Worm (Caenorhabditis elegans) whole organism, L1 larva: ENCODE data around the gene F13E6.1.
A peak's percentile ranks its signal among the peaks of the same experiment; 100 is the strongest.

Experiments used
- C16A3.4 ChIP-seq: fragments of 150-350 bp; optimal IDR thresholded peaks from 2 replicates; lab custom pipeline; 2014; ENCODE audit warnings: missing biosample characterization, missing genetic modification characterization
- Y116A8C.19 ChIP-seq: sonication (generic microtip); optimal IDR thresholded peaks from 2 replicates; lab custom pipeline; 2016; ENCODE audit warnings: missing compliant biosample characterization, missing genetic modification characterization, borderline replicate concordance
- aha-1 ChIP-seq: fragments of 150-350 bp; optimal IDR thresholded peaks from 2 replicates; lab custom pipeline; 2014; ENCODE audit warnings: missing biosample characterization, missing genetic modification characterization
- ama-1 ChIP-seq: fragments of 150-350 bp; optimal IDR thresholded peaks from 2 replicates; lab custom pipeline; 2014
- ceh-63 ChIP-seq: fragments of 200-800 bp; sonication (Bioruptor generic); optimal IDR thresholded peaks from 2 replicates; lab custom pipeline; 2018; ENCODE audit warnings: mild to moderate bottlenecking, missing genetic modification characterization, missing compliant biosample characterization
- ceh-8 ChIP-seq: fragments of 200-800 bp; sonication (Bioruptor generic); optimal IDR thresholded peaks from 2 replicates; lab custom pipeline; 2018; ENCODE audit warnings: mild to moderate bottlenecking, missing genetic modification characterization, moderate library complexity, missing compliant biosample characterization
- ceh-82 ChIP-seq, 3 experiments: fragments of 150-350 bp in 1 of 3; sonication (generic microtip) in 2 of 3; optimal IDR thresholded peaks; 2 replicates each; lab custom pipeline; 2014 to 2017; ENCODE audit warnings: missing biosample characterization in 3 of 3, missing genetic modification characterization in 3 of 3
- ceh-88 ChIP-seq: fragments of 200-800 bp; sonication (Bioruptor generic); IDR thresholded peaks from 2 replicates; pipeline ENCODE4 v1.3.6; 2022; ENCODE audit warnings: missing genetic modification characterization, missing compliant biosample characterization
- ceh-90 ChIP-seq: sonication (generic microtip); optimal IDR thresholded peaks from 2 replicates; lab custom pipeline; 2016; ENCODE audit warnings: missing genetic modification characterization, missing compliant biosample characterization
- efl-1 ChIP-seq, 4 experiments: fragments of 150-350 bp; optimal IDR thresholded peaks in 3 of 4; peaks in 1 of 4; 1 replicate in 1 of 4; 2 replicates in 3 of 4; lab custom pipeline; 2014; ENCODE audit warnings: missing biosample characterization in 2 of 4, missing genetic modification characterization in 2 of 4, missing genetic modification reagents in 2 of 4
- egl-27 ChIP-seq, 2 experiments: fragments of 150-350 bp in 1 of 2; sonication (generic microtip); optimal IDR thresholded peaks; 3 replicates each; lab custom pipeline; 2017 to 2018; ENCODE audit warnings: missing biosample characterization in 2 of 2, missing genetic modification characterization in 2 of 2, missing genetic modification reagents in 2 of 2
- elt-2 ChIP-seq: sonication (generic microtip); optimal IDR thresholded peaks from 2 replicates; lab custom pipeline; 2016; ENCODE audit warnings: missing genetic modification characterization, mild to moderate bottlenecking, inconsistent platforms, missing compliant biosample characterization, missing genetic modification reagents
- elt-3 ChIP-seq, 6 experiments: fragments of 150-350 bp in 1 of 6; sonication (generic microtip); optimal IDR thresholded peaks; 2 replicates each; lab custom pipeline; 2017 to 2018; ENCODE audit warnings: missing biosample characterization in 6 of 6, missing genetic modification characterization in 6 of 6, inconsistent platforms in 1 of 6
- ets-5 ChIP-seq: fragments of 200-800 bp; sonication (Bioruptor generic); IDR thresholded peaks from 2 replicates; pipeline ENCODE4 v1.3.6; 2022; ENCODE audit warnings: missing genetic modification characterization, missing compliant biosample characterization
- fkh-10 ChIP-seq: sonication (generic microtip); optimal IDR thresholded peaks from 2 replicates; lab custom pipeline; 2017; ENCODE audit warnings: missing biosample characterization, missing genetic modification reagents, missing genetic modification characterization
- fos-1 ChIP-seq: fragments of 150-350 bp; optimal IDR thresholded peaks from 2 replicates; lab custom pipeline; 2014; ENCODE audit warnings: missing biosample characterization, missing genetic modification characterization
- grh-1 ChIP-seq: fragments of 200-800 bp; sonication (Bioruptor generic); IDR thresholded peaks from 2 replicates; pipeline ENCODE4 v1.3.6; 2022; ENCODE audit warnings: missing genetic modification reagents, missing genetic modification characterization, missing compliant biosample characterization
- hlh-17 ChIP-seq: fragments of 200-800 bp; sonication (Bioruptor generic); optimal IDR thresholded peaks from 2 replicates; lab custom pipeline; 2018; ENCODE audit warnings: missing genetic modification characterization, mild to moderate bottlenecking, missing compliant biosample characterization, moderate library complexity, borderline replicate concordance
- hlh-4 ChIP-seq: sonication (generic microtip); optimal IDR thresholded peaks from 2 replicates; lab custom pipeline; 2016; ENCODE audit warnings: mild to moderate bottlenecking, missing genetic modification characterization, missing compliant biosample characterization
- irx-1 ChIP-seq: sonication (generic microtip); optimal IDR thresholded peaks from 2 replicates; lab custom pipeline; 2016; ENCODE audit warnings: missing genetic modification characterization, missing compliant biosample characterization
- isw-1 ChIP-seq: fragments of 200-800 bp; sonication (Bioruptor generic); IDR thresholded peaks from 2 replicates; pipeline ENCODE4 v1.3.6; 2022; ENCODE audit warnings: missing genetic modification characterization, missing compliant biosample characterization
- jun-1 ChIP-seq: fragments of 150-350 bp; optimal IDR thresholded peaks from 2 replicates; lab custom pipeline; 2014; ENCODE audit warnings: missing biosample characterization, missing genetic modification reagents, missing genetic modification characterization
- lin-13 ChIP-seq: fragments of 150-350 bp; optimal IDR thresholded peaks from 2 replicates; lab custom pipeline; 2014; ENCODE audit warnings: missing biosample characterization, missing genetic modification reagents, missing genetic modification characterization
- lin-14 ChIP-seq: fragments of 200-800 bp; sonication (Bioruptor generic); optimal IDR thresholded peaks from 2 replicates; lab custom pipeline; 2018; ENCODE audit warnings: mild to moderate bottlenecking, missing genetic modification characterization, moderate library complexity, missing compliant biosample characterization
- lin-15B ChIP-seq: fragments of 150-350 bp; sonication (generic microtip); optimal IDR thresholded peaks from 3 replicates; lab custom pipeline; 2014; ENCODE audit warnings: missing biosample characterization, missing genetic modification characterization
- lin-39 ChIP-seq: fragments of 150-350 bp; optimal IDR thresholded peaks from 2 replicates; lab custom pipeline; 2014; ENCODE audit warnings: missing biosample characterization, missing genetic modification reagents, missing genetic modification characterization
- lsy-2 ChIP-seq, 2 experiments: fragments of 150-350 bp; optimal IDR thresholded peaks; 2 replicates each; lab custom pipeline; 2014; ENCODE audit warnings: missing biosample characterization in 2 of 2, missing genetic modification characterization in 2 of 2
- mdl-1 ChIP-seq, 2 experiments: fragments of 150-350 bp; optimal IDR thresholded peaks; 2 replicates each; lab custom pipeline; 2014 to 2017; ENCODE audit warnings: missing biosample characterization in 2 of 2, missing genetic modification characterization in 2 of 2, inconsistent platforms in 1 of 2
- nhr-11 ChIP-seq: fragments of 150-350 bp; optimal IDR thresholded peaks from 2 replicates; lab custom pipeline; 2014; ENCODE audit warnings: missing biosample characterization, missing genetic modification characterization
- nhr-19 ChIP-seq: fragments of 200-800 bp; sonication (Bioruptor generic); conservative IDR thresholded peaks from 2 replicates; pipeline ENCODE4 v1.3.6; 2022; ENCODE audit warnings: missing genetic modification characterization, missing compliant biosample characterization
- nhr-20 ChIP-seq: sonication (generic microtip); optimal IDR thresholded peaks from 2 replicates; lab custom pipeline; 2016; ENCODE audit warnings: mild to moderate bottlenecking, missing genetic modification characterization, missing compliant biosample characterization
- nhr-47 ChIP-seq: sonication (generic microtip); optimal IDR thresholded peaks from 2 replicates; lab custom pipeline; 2016; ENCODE audit warnings: mild to moderate bottlenecking, missing genetic modification characterization, moderate library complexity, missing compliant biosample characterization
- nhr-71 ChIP-seq: sonication (generic microtip); optimal IDR thresholded peaks from 2 replicates; lab custom pipeline; 2016; ENCODE audit warnings: mild to moderate bottlenecking, missing genetic modification characterization, moderate library complexity, missing compliant biosample characterization
- nhr-77 ChIP-seq: fragments of 150-350 bp; optimal IDR thresholded peaks from 2 replicates; lab custom pipeline; 2014; ENCODE audit warnings: missing biosample characterization, missing genetic modification characterization
- nhr-90 ChIP-seq: sonication (generic microtip); optimal IDR thresholded peaks from 2 replicates; lab custom pipeline; 2016; ENCODE audit warnings: mild to moderate bottlenecking, missing genetic modification characterization, missing compliant biosample characterization; ENCODE audit not compliant: poor library complexity
- pax-3 ChIP-seq: fragments of 200-800 bp; sonication (Bioruptor generic); optimal IDR thresholded peaks from 2 replicates; lab custom pipeline; 2018; ENCODE audit warnings: mild to moderate bottlenecking, missing genetic modification characterization, moderate library complexity, missing compliant biosample characterization
- pqm-1 ChIP-seq: sonication (generic microtip); optimal IDR thresholded peaks from 3 replicates; lab custom pipeline; 2017; ENCODE audit warnings: missing biosample characterization, missing genetic modification characterization
- rnt-1 ChIP-seq: sonication (generic microtip); optimal IDR thresholded peaks from 2 replicates; lab custom pipeline; 2016; ENCODE audit warnings: mild to moderate bottlenecking, missing genetic modification characterization, moderate library complexity, missing compliant biosample characterization
- sox-4 ChIP-seq: sonication (generic microtip); optimal IDR thresholded peaks from 2 replicates; lab custom pipeline; 2016; ENCODE audit warnings: missing genetic modification characterization, missing compliant biosample characterization
- sptf-1 ChIP-seq: fragments of 150-350 bp; optimal IDR thresholded peaks from 2 replicates; lab custom pipeline; 2014; ENCODE audit warnings: missing biosample characterization, missing genetic modification characterization
- sup-37 ChIP-seq: fragments of 200-800 bp; sonication (Bioruptor generic); optimal IDR thresholded peaks from 2 replicates; lab custom pipeline; 2018; ENCODE audit warnings: mild to moderate bottlenecking, missing genetic modification characterization, missing compliant biosample characterization
- tbx-2 ChIP-seq: sonication (generic microtip); optimal IDR thresholded peaks from 2 replicates; lab custom pipeline; 2016; ENCODE audit warnings: missing genetic modification characterization, missing compliant biosample characterization
- tlp-1 ChIP-seq: fragments of 150-350 bp; optimal IDR thresholded peaks from 2 replicates; lab custom pipeline; 2014; ENCODE audit warnings: missing biosample characterization, missing genetic modification characterization
- unc-30 ChIP-seq: sonication (generic microtip); optimal IDR thresholded peaks from 2 replicates; lab custom pipeline; 2017; ENCODE audit warnings: missing biosample characterization, missing genetic modification characterization
- unc-62 ChIP-seq: fragments of 150-350 bp; optimal IDR thresholded peaks from 2 replicates; lab custom pipeline; 2014; ENCODE audit warnings: missing biosample characterization, missing genetic modification reagents, missing genetic modification characterization
- unc-86 ChIP-seq: sonication (generic microtip); optimal IDR thresholded peaks from 2 replicates; lab custom pipeline; 2016; ENCODE audit warnings: missing genetic modification characterization, missing compliant biosample characterization
- unc-98 ChIP-seq: fragments of 200-800 bp; sonication (Bioruptor generic); IDR thresholded peaks from 2 replicates; pipeline ENCODE4 v1.3.6; 2022; ENCODE audit warnings: missing genetic modification characterization, missing compliant biosample characterization
- vab-15 ChIP-seq: sonication (generic microtip); optimal IDR thresholded peaks from 2 replicates; lab custom pipeline; 2017; ENCODE audit warnings: missing genotype, mild to moderate bottlenecking, missing genetic modification characterization, missing compliant biosample characterization
- xbp-1 ChIP-seq: sonication (generic microtip); optimal IDR thresholded peaks from 2 replicates; lab custom pipeline; 2016; ENCODE audit warnings: missing genetic modification characterization, missing compliant biosample characterization
- zag-1 ChIP-seq: fragments of 150-350 bp; optimal IDR thresholded peaks from 2 replicates; lab custom pipeline; 2014; ENCODE audit warnings: missing biosample characterization, missing genetic modification characterization
- ztf-4 ChIP-seq: fragments of 150-350 bp; optimal IDR thresholded peaks from 2 replicates; lab custom pipeline; 2014; ENCODE audit warnings: missing biosample characterization, missing genetic modification characterization

F13E6.1 gene

DNA sequence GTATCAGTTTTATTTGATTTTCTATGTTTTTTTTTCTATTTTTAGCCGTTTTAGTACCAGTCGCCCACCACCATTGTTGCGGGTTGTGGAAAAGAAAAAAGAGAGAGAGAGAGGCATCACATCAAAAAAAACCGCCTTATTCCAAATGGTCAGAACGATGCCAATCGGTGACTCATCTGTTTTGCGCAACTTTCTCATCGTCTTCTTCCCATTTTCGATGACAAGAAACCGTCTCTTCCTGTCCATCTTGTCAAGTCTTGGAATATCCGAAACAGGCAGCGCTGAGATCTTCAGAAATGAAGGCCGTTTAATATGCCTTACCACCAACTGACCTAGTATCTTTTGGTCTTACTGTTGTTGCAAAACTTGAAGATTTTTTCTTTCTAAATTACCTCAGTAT lies 9.6 kb upstream of the F13E6.1 start (continued):
- TF ChIP-seq ceh-88 (GFP tag; lab: Robert Waterston, UW): no peak

DNA sequence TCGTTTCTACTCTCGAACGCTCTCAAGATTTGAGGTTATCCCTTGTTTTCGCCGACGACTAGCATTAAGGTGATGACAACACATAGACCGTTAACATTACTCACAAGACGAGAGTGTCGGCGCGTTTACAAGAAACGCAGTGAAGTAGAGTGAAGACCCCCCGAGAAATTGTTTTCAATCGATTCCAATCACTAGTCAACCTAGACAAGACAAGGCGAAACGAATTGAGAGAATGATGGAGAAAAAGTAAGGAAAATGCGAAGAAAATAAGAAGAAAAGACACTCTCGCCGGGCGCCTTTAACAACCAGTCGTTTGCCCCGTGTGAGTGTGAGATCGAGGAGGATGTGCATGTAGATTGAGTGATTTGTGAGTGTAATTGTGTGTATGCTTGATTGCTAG lies 7.6 kb upstream of the F13E6.1 start:
- TF ChIP-seq unc-30 (tag; lab: Kevin White, UChicago) (no peak), egl-27 (tag; optimal IDR thresholded peaks at IDR 0.05; lab: Kevin White, UChicago) (no peak), nhr-19 (peak; percentile 62), aha-1 (no peak), elt-2 (tag; lab: Kevin White, UChicago) (peak; percentile 29), lin-39 (no peak), isw-1 (GFP tag; lab: Robert Waterston, UW) (no peak), fos-1 (peak; percentile 4), nhr-90 (tag; lab: Kevin White, UChicago) (peak; percentile 57), sup-37 (GFP tag; lab: Kevin White, UChicago) (peak; percentile 44), ceh-63 (GFP tag; lab: Kevin White, UChicago) (no peak), tbx-2 (peak; percentile 49), tlp-1 (tag; lab: Kevin White, UChicago) (no peak), xbp-1 (tag; lab: Kevin White, UChicago) (peak; percentile 13), nhr-47 (tag; lab: Kevin White, UChicago) (peak; percentile 40), vab-15 (tag; lab: Kevin White, UChicago) (no peak), hlh-17 (no peak), efl-1 (optimal IDR thresholded peaks at IDR 0.05; lab: Kevin White, UChicago) (peak in 1 of 2 experiments; percentile 5), efl-1 (GFP tag; optimal IDR thresholded peaks at IDR 0.05 in 1 of 2; lab: Kevin White, UChicago) (no peak), ama-1 (no peak), irx-1 (tag; lab: Kevin White, UChicago) (peak; percentile 4), pax-3 (tag; lab: Kevin White, UChicago) (no peak), fkh-10 (GFP tag; lab: Kevin White, UChicago) (no peak), ceh-88 (GFP tag; lab: Robert Waterston, UW) (no peak), unc-98 (no peak), ceh-82 (tag; optimal IDR thresholded peaks at IDR 0.05; lab: Kevin White, UChicago) (no peak), unc-62 (GFP tag; lab: Kevin White, UChicago) (no peak), ceh-90 (tag; lab: Kevin White, UChicago) (no peak), ets-5 (no peak), ztf-4 (peak; percentile 12), lsy-2 (tag; optimal IDR thresholded peaks at IDR 0.05; lab: Kevin White, UChicago) (peak; percentile 3 to 73), sptf-1 (tag; lab: Kevin White, UChicago) (no peak), zag-1 (no peak), sox-4 (no peak), jun-1 (tag; lab: Kevin White, UChicago) (no peak), Y116A8C.19 (tag; lab: Kevin White, UChicago) (no peak), lin-15B (no peak), nhr-77 (tag; lab: Kevin White, UChicago) (peak; percentile 59), C16A3.4 (peak; percentile 71), lin-13 (GFP tag; lab: Kevin White, UChicago) (no peak), nhr-11 (tag; lab: Kevin White, UChicago) (no peak), elt-3 (tag; optimal IDR thresholded peaks at IDR 0.05; lab: Kevin White, UChicago) (peak in 2 of 6 experiments; percentile 32 to 54), ceh-8 (GFP tag; lab: Kevin White, UChicago) (no peak), nhr-71 (tag; lab: Kevin White, UChicago) (peak; percentile 84), unc-86 (no peak), lin-14 (peak; percentile 93), hlh-4 (tag; lab: Kevin White, UChicago) (no peak), rnt-1 (tag; lab: Kevin White, UChicago) (peak; percentile 27), mdl-1 (tag; optimal IDR thresholded peaks at IDR 0.05; lab: Kevin White, UChicago) (peak in 1 of 2 experiments; percentile 53), nhr-20 (peak; percentile 89), grh-1 (GFP tag; lab: Robert Waterston, UW) (no peak), pqm-1 (tag; lab: Kevin White, UChicago) (no peak)
